Fruit fly (Drosophila melanogaster): ENCODE measurements around the gene CG1273.

Gene CG1273

DNA sequence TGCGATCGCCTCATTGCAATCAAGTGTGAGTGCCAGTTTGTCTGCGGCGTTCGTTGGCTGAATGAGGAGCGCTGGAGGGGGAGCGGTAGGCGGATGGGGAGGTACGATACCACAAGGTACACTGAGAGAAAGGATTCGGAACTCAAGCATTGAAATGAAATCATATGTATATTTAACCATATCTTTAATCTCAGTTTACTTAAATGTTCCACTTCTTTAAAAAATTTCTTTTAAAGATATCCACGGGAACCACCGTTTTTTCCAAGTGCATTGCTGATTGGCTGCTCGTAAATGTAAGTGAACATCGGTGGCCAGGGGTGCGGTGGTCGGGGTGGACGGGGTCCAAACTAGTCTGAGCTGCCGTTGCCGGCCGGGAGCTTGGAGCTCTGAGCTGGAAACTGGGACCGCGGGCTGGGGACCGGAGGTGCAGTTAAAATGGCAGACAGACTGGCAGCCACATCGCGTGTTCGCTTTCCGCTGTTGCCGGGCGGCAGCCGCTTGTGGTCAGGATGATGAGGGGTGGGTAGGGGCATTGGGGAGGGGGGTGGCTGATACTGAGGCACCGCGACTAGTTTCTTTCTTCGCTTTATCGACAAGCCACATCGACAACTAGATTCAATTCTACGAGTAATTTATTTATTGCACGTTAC is 35.2 kb upstream of the CG1273 start:
- TF ChIP-seq CrebA (GFP tag; optimal IDR thresholded peaks at IDR 0.05; ENCODE audit: borderline replicate concordance) (no peak), HLH106 (tag; optimal IDR thresholded peaks at IDR 0.05) (peak; percentile 96), sage (GFP tag; optimal IDR thresholded peaks at IDR 0.05) (peak; percentile 88), GATAd (GFP tag; optimal IDR thresholded peaks at IDR 0.05) (peak; percentile 21), dmrt93B (GFP tag; optimal IDR thresholded peaks at IDR 0.05) (peak; percentile 89), jim (GFP tag; optimal IDR thresholded peaks at IDR 0.05) (no peak), dsf (GFP tag; optimal IDR thresholded peaks at IDR 0.05; ENCODE audit: borderline replicate concordance) (peak; percentile 81), pan (optimal IDR thresholded peaks at IDR 0.05) (no peak), fru (GFP tag; optimal IDR thresholded peaks at IDR 0.05) (peak; percentile 97), br (GFP tag; optimal IDR thresholded peaks at IDR 0.05) (peak; percentile 97), psq (GFP tag; optimal IDR thresholded peaks at IDR 0.05) (peak; percentile 87), usp (GFP tag; optimal IDR thresholded peaks at IDR 0.05) (no peak), ey (GFP tag; optimal IDR thresholded peaks at IDR 0.05) (peak; percentile 94), CG32264 (GFP tag; optimal IDR thresholded peaks at IDR 0.05) (peak; percentile 90), Jra (GFP tag; optimal IDR thresholded peaks at IDR 0.05) (peak; percentile 94), Dfd (GFP tag; optimal IDR thresholded peaks at IDR 0.05) (no peak), N (GFP tag; optimal IDR thresholded peaks at IDR 0.05) (no peak), dl (GFP tag; optimal IDR thresholded peaks at IDR 0.05; ENCODE audit: insufficient read depth in 1 of 2, partially characterized antibody in 2 of 2) (no peak), lola (GFP tag; optimal IDR thresholded peaks at IDR 0.05) (no peak), Rel (GFP tag; optimal IDR thresholded peaks at IDR 0.05) (peak; percentile 50), Rel (tag; optimal IDR thresholded peaks at IDR 0.05) (peak; percentile 82), tai (GFP tag; optimal IDR thresholded peaks at IDR 0.05) (peak; percentile 77), Hnf4 (GFP tag; optimal IDR thresholded peaks at IDR 0.05) (peak; percentile 94), sv (GFP tag; optimal IDR thresholded peaks at IDR 0.05) (peak; percentile 84), Hr78 (GFP tag; optimal IDR thresholded peaks at IDR 0.05) (no peak), Vsx2 (GFP tag; optimal IDR thresholded peaks at IDR 0.05; ENCODE audit: partially characterized antibody) (no peak), rgr (GFP tag; optimal IDR thresholded peaks at IDR 0.05) (peak; percentile 92), OdsH (GFP tag; optimal IDR thresholded peaks at IDR 0.05) (peak; percentile 91), brk (GFP tag; optimal IDR thresholded peaks at IDR 0.05) (peak; percentile 84), foxo (GFP tag; optimal IDR thresholded peaks at IDR 0.05) (peak; percentile 29 to 95), Dif (GFP tag; optimal IDR thresholded peaks at IDR 0.05; ENCODE audit: partially characterized antibody) (no peak), Mio (GFP tag; optimal IDR thresholded peaks at IDR 0.05) (peak; percentile 49), Hr83 (GFP tag; optimal IDR thresholded peaks at IDR 0.05; ENCODE audit: poor library complexity, severe bottlenecking) (peak; percentile 68), Abd-B (GFP tag; optimal IDR thresholded peaks at IDR 0.05) (no peak), Myc (optimal IDR thresholded peaks at IDR 0.05) (no peak), Sp1 (GFP tag; optimal IDR thresholded peaks at IDR 0.05) (peak; percentile 94), h (GFP tag; optimal IDR thresholded peaks at IDR 0.05) (peak; percentile 96), woc (GFP tag; optimal IDR thresholded peaks at IDR 0.05) (peak; percentile 90), CG9705 (GFP tag; optimal IDR thresholded peaks at IDR 0.05) (peak; percentile 95)

DNA sequence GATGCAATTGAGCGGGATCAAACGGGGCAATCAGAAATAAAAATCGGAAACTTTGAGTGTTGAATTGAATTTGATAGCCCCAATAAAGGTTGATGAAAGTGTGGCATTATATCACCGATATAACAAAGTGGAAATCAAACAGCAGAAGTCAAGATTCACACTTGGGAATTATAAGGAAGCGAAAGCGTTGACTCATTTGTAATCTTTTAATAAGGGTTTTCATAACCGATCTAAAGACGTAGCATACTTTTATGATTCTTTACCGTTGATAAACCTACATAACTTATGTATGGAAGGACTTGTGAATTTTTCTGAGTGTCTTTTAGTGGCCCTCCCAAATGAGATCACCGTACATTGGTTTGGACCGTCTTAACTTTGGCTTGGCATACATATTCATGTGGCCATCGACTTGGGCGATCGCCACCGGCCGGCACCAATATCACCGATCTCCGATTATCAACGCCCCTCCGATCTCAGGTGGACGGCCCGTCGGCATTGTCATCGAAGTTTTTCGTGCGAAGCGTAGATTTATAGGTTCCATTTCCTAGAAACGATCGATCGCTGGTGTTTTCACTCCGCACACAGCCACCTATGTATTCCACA is 34.1 kb upstream of the CG1273 start:
- TF ChIP-seq tai (GFP tag; optimal IDR thresholded peaks at IDR 0.05) (no peak), ey (GFP tag; optimal IDR thresholded peaks at IDR 0.05) (no peak), CG9705 (GFP tag; optimal IDR thresholded peaks at IDR 0.05) (no peak), HLH106 (tag; optimal IDR thresholded peaks at IDR 0.05) (no peak), psq (GFP tag; optimal IDR thresholded peaks at IDR 0.05) (no peak), CrebA (GFP tag; optimal IDR thresholded peaks at IDR 0.05; ENCODE audit: borderline replicate concordance) (no peak), Mio (GFP tag; optimal IDR thresholded peaks at IDR 0.05) (no peak), lola (GFP tag; optimal IDR thresholded peaks at IDR 0.05) (no peak), dsf (GFP tag; optimal IDR thresholded peaks at IDR 0.05; ENCODE audit: borderline replicate concordance) (no peak), Hnf4 (GFP tag; optimal IDR thresholded peaks at IDR 0.05) (no peak), brk (GFP tag; optimal IDR thresholded peaks at IDR 0.05) (no peak), jim (GFP tag; optimal IDR thresholded peaks at IDR 0.05) (no peak), Myc (optimal IDR thresholded peaks at IDR 0.05) (no peak), OdsH (GFP tag; optimal IDR thresholded peaks at IDR 0.05) (no peak), Hr83 (GFP tag; optimal IDR thresholded peaks at IDR 0.05; ENCODE audit: poor library complexity, severe bottlenecking) (no peak), dl (GFP tag; optimal IDR thresholded peaks at IDR 0.05; ENCODE audit: insufficient read depth in 1 of 2, partially characterized antibody in 2 of 2) (no peak), CG32264 (GFP tag; optimal IDR thresholded peaks at IDR 0.05) (no peak)
